Worm (Caenorhabditis elegans) whole organism, late embryonic: ENCODE measurements around the gene C34C12.6.

Experiments used
- C08G9.2 ChIP-seq: sonication (generic microtip); optimal IDR thresholded peaks from 2 replicates; lab custom pipeline; 2016; ENCODE audit warnings: mild to moderate bottlenecking, missing genetic modification characterization, moderate library complexity, missing compliant biosample characterization
- C38D4.7 ChIP-seq: fragments of 200-800 bp; sonication (Bioruptor generic); optimal IDR thresholded peaks from 2 replicates; lab custom pipeline; 2018; ENCODE audit warnings: mild to moderate bottlenecking, missing genetic modification characterization, moderate library complexity, missing compliant biosample characterization
- F13H6.1 ChIP-seq: sonication (generic microtip); optimal IDR thresholded peaks from 2 replicates; lab custom pipeline; 2016; ENCODE audit warnings: missing genetic modification characterization, missing compliant biosample characterization
- K02D7.2 ChIP-seq: sonication (generic microtip); optimal IDR thresholded peaks from 2 replicates; lab custom pipeline; 2017; ENCODE audit warnings: mild to moderate bottlenecking, missing genetic modification characterization, missing compliant biosample characterization
- ahr-1 ChIP-seq: sonication (generic microtip); optimal IDR thresholded peaks from 2 replicates; lab custom pipeline; 2016; ENCODE audit warnings: missing genetic modification characterization, missing compliant biosample characterization
- ama-1 ChIP-seq: fragments of 150-350 bp; optimal IDR thresholded peaks from 2 replicates; lab custom pipeline; 2014
- ceh-14 ChIP-seq: sonication (generic microtip); optimal IDR thresholded peaks from 2 replicates; lab custom pipeline; 2016; ENCODE audit warnings: missing genotype, missing genetic modification characterization, missing compliant biosample characterization
- ceh-18 ChIP-seq: sonication (generic microtip); optimal IDR thresholded peaks from 2 replicates; lab custom pipeline; 2016; ENCODE audit warnings: missing genetic modification characterization, missing compliant biosample characterization
- ceh-19 ChIP-seq: fragments of 200-800 bp; sonication (Bioruptor generic); optimal IDR thresholded peaks from 2 replicates; lab custom pipeline; 2018; ENCODE audit warnings: mild to moderate bottlenecking, missing genetic modification characterization, missing compliant biosample characterization
- ceh-2 ChIP-seq: sonication (generic microtip); optimal IDR thresholded peaks from 2 replicates; lab custom pipeline; 2016; ENCODE audit warnings: missing genotype, missing genetic modification characterization, missing compliant biosample characterization
- ceh-22 ChIP-seq: sonication (generic microtip); optimal IDR thresholded peaks from 2 replicates; lab custom pipeline; 2017; ENCODE audit warnings: missing biosample characterization, missing genetic modification characterization
- ceh-24 ChIP-seq: sonication (generic microtip); optimal IDR thresholded peaks from 2 replicates; lab custom pipeline; 2016; ENCODE audit warnings: mild to moderate bottlenecking, missing genetic modification characterization, missing compliant biosample characterization
- ceh-30 ChIP-seq: fragments of 150-350 bp; optimal IDR thresholded peaks from 2 replicates; lab custom pipeline; 2014; ENCODE audit warnings: missing biosample characterization, missing genetic modification characterization
- ceh-34 ChIP-seq: sonication (generic microtip); optimal IDR thresholded peaks from 2 replicates; lab custom pipeline; 2016; ENCODE audit warnings: mild to moderate bottlenecking, missing genetic modification characterization, missing compliant biosample characterization
- ceh-45 ChIP-seq: fragments of 200-800 bp; sonication (Bioruptor generic); IDR thresholded peaks from 2 replicates; pipeline ENCODE4 v1.3.6; 2022; ENCODE audit warnings: missing genetic modification reagents, missing genetic modification characterization, missing compliant biosample characterization
- ceh-9 ChIP-seq: sonication (generic microtip); optimal IDR thresholded peaks from 2 replicates; lab custom pipeline; 2016; ENCODE audit warnings: mild to moderate bottlenecking, missing genetic modification characterization, inconsistent platforms, missing compliant biosample characterization
- dmd-4 ChIP-seq: sonication (generic microtip); optimal IDR thresholded peaks from 2 replicates; lab custom pipeline; 2016; ENCODE audit warnings: borderline replicate concordance, missing genetic modification characterization, missing compliant biosample characterization
- elt-2 ChIP-seq: sonication (generic microtip); optimal IDR thresholded peaks from 2 replicates; lab custom pipeline; 2016; ENCODE audit warnings: missing genetic modification reagents, missing genetic modification characterization, missing compliant biosample characterization
- ets-4 ChIP-seq: sonication (generic microtip); optimal IDR thresholded peaks from 2 replicates; lab custom pipeline; 2016; ENCODE audit warnings: missing genetic modification characterization, missing compliant biosample characterization
- eyg-1 ChIP-seq: sonication (generic microtip); optimal IDR thresholded peaks from 2 replicates; lab custom pipeline; 2016; ENCODE audit warnings: missing genotype, missing genetic modification characterization, missing compliant biosample characterization
- fax-1 ChIP-seq: sonication (generic microtip); optimal IDR thresholded peaks from 2 replicates; lab custom pipeline; 2016; ENCODE audit warnings: missing genotype, missing genetic modification characterization, missing compliant biosample characterization
- fkh-10 ChIP-seq: fragments of 150-350 bp; optimal IDR thresholded peaks from 2 replicates; lab custom pipeline; 2014; ENCODE audit warnings: missing biosample characterization, missing genetic modification reagents, missing genetic modification characterization
- gmeb-2 ChIP-seq: sonication (generic microtip); optimal IDR thresholded peaks from 2 replicates; lab custom pipeline; 2016; ENCODE audit warnings: missing genetic modification characterization, inconsistent platforms, missing compliant biosample characterization
- hlh-13 ChIP-seq: fragments of 200-800 bp; sonication (Bioruptor generic); optimal IDR thresholded peaks from 2 replicates; lab custom pipeline; 2018; ENCODE audit warnings: mild to moderate bottlenecking, missing genetic modification characterization, missing compliant biosample characterization
- hlh-15 ChIP-seq: sonication (generic microtip); optimal IDR thresholded peaks from 2 replicates; lab custom pipeline; 2016; ENCODE audit warnings: missing genetic modification characterization, missing compliant biosample characterization
- lin-11 ChIP-seq: fragments of 200-800 bp; sonication (Bioruptor generic); optimal IDR thresholded peaks from 2 replicates; lab custom pipeline; 2018; ENCODE audit warnings: mild to moderate bottlenecking, missing genetic modification characterization, missing compliant biosample characterization
- madf-2 ChIP-seq: sonication (generic microtip); optimal IDR thresholded peaks from 2 replicates; lab custom pipeline; 2017; ENCODE audit warnings: missing genetic modification characterization, missing compliant biosample characterization
- odd-2 ChIP-seq: sonication (generic microtip); optimal IDR thresholded peaks from 2 replicates; lab custom pipeline; 2017; ENCODE audit warnings: antibody characterized with exemption, mild to moderate bottlenecking, missing genetic modification characterization, missing compliant biosample characterization
- pag-3 ChIP-seq: sonication (generic microtip); optimal IDR thresholded peaks from 2 replicates; lab custom pipeline; 2016; ENCODE audit warnings: missing compliant biosample characterization, missing genetic modification characterization, borderline replicate concordance
- pat-9 ChIP-seq: fragments of 200-800 bp; sonication (Bioruptor generic); optimal IDR thresholded peaks from 2 replicates; lab custom pipeline; 2018; ENCODE audit warnings: mild to moderate bottlenecking, missing genetic modification characterization, moderate library complexity, missing compliant biosample characterization
- pha-2 ChIP-seq: sonication (generic microtip); optimal IDR thresholded peaks from 2 replicates; lab custom pipeline; 2017; ENCODE audit warnings: mild to moderate bottlenecking, missing genetic modification characterization, missing compliant biosample characterization
- pha-4 ChIP-seq: fragments of 150-350 bp; optimal IDR thresholded peaks from 2 replicates; lab custom pipeline; 2018; ENCODE audit warnings: missing biosample characterization, missing genetic modification reagents, missing genetic modification characterization
- pros-1 ChIP-seq: fragments of 150-350 bp; optimal IDR thresholded peaks from 2 replicates; lab custom pipeline; 2014; ENCODE audit warnings: missing biosample characterization, missing genetic modification reagents, missing genetic modification characterization
- sdc-2 ChIP-seq: sonication (generic microtip); optimal IDR thresholded peaks from 2 replicates; lab custom pipeline; 2016; ENCODE audit warnings: missing genotype, missing genetic modification characterization, missing compliant biosample characterization
- sox-2 ChIP-seq: fragments of 200-800 bp; sonication (Bioruptor generic); IDR thresholded peaks from 2 replicates; pipeline ENCODE4 v1.3.6; 2022; ENCODE audit warnings: missing genetic modification reagents, missing genetic modification characterization, missing compliant biosample characterization
- sox-4 ChIP-seq: sonication (generic microtip); optimal IDR thresholded peaks from 2 replicates; lab custom pipeline; 2017; ENCODE audit warnings: mild to moderate bottlenecking, missing genetic modification characterization, inconsistent platforms, missing compliant biosample characterization
- tbx-2 ChIP-seq: sonication (generic microtip); optimal IDR thresholded peaks from 2 replicates; lab custom pipeline; 2016; ENCODE audit warnings: missing genetic modification characterization, missing compliant biosample characterization
- tbx-7 ChIP-seq: sonication (generic microtip); optimal IDR thresholded peaks from 2 replicates; lab custom pipeline; 2016; ENCODE audit warnings: missing genotype, missing genetic modification characterization, missing compliant biosample characterization
- unc-3 ChIP-seq, 2 experiments: fragments of 200-800 bp in 1 of 2; sonication (Bioruptor generic) in 1 of 2; sonication (generic microtip) in 1 of 2; conservative IDR thresholded peaks in 1 of 2; optimal IDR thresholded peaks in 1 of 2; 2 replicates each; pipeline versions ENCODE4 v1.3.6 to Lab custom; 2016 to 2022; ENCODE audit warnings: missing compliant biosample characterization in 2 of 2, missing genetic modification characterization in 2 of 2, missing genetic modification reagents in 1 of 2
- unc-55 ChIP-seq: sonication (generic microtip); optimal IDR thresholded peaks from 2 replicates; lab custom pipeline; 2017; ENCODE audit warnings: missing biosample characterization, missing genetic modification reagents, missing genetic modification characterization
- unc-86 ChIP-seq: sonication (generic microtip); optimal IDR thresholded peaks from 2 replicates; lab custom pipeline; 2016; ENCODE audit warnings: missing genetic modification characterization, missing compliant biosample characterization

Gene C34C12.6

ce11 chrIII:3487133-3487532, 4.7 kb downstream of the C34C12.6 start:
- TF ChIP-seq fkh-10 (no peak), ceh-24 (no peak), pha-2 (tag; lab: Kevin White, UChicago) (no peak), ahr-1 (tag; lab: Kevin White, UChicago) (no peak), tbx-2 (tag; lab: Kevin White, UChicago) (no peak), sdc-2 (tag; lab: Kevin White, UChicago) (no peak), madf-2 (tag; lab: Kevin White, UChicago) (no peak), sox-2 (no peak), lin-11 (no peak), ceh-18 (tag; lab: Kevin White, UChicago) (no peak), ceh-45 (no peak), gmeb-2 (tag; lab: Kevin White, UChicago) (no peak), pha-4 (tag; lab: Kevin White, UChicago) (no peak), ets-4 (tag; lab: Kevin White, UChicago) (no peak), C38D4.7 (GFP tag; lab: Kevin White, UChicago) (no peak), ceh-2 (tag; lab: Kevin White, UChicago) (no peak), ceh-30 (tag; lab: Kevin White, UChicago) (no peak)
- TF ChIP-seq, all 69 proteins: peak for 0

- TF ChIP-seq ahr-1 (tag; lab: Kevin White, UChicago) (no peak), ceh-14 (tag; lab: Kevin White, UChicago) (no peak), sdc-2 (tag; lab: Kevin White, UChicago) (no peak), unc-55 (GFP tag; lab: Kevin White, UChicago) (no peak), sox-4 (tag; lab: Kevin White, UChicago) (no peak)
Observed at ce11 chrIII:3488224-3488623, 5.8 kb downstream of the C34C12.6 start, which contains the start of gene C34C12.7. Gene C34C12.7, minus strand, starts transcription at chrIII:3488341.

DNA sequence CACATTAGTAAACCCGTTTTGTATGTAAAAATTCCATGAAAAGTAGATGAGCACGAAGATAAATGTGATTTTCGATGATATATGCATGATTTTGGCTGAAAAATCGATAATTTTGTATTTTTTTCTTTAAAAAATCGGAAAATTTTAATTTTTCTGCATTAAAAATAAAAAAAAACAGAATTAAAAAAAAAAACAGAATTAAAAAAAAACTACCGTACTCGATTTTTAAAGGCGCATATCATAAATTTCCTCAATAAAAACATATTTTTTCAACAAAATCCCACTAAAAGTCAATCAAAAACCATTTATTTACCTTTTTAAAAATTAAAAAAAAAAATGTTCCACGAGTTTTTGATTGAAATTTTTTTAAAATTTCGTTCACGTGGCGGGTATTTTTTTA, 10.7 kb downstream of the C34C12.6 start, which contains the start of gene gly-14:
Gene gly-14, minus strand, starts transcription at position 101 of the 400 bp plus-strand sequence.
- no peak for TF ChIP-seq ceh-34 (tag; lab: Kevin White, UChicago)
- no peak for TF ChIP-seq sox-4 (tag; lab: Kevin White, UChicago)
- no peak for TF ChIP-seq K02D7.2 (tag; lab: Kevin White, UChicago)
- TF ChIP-seq odd-2 (tag; lab: Kevin White, UChicago) = no peak
- no peak for TF ChIP-seq sox-2
- no peak for TF ChIP-seq ceh-45
- no peak for TF ChIP-seq fax-1 (tag; lab: Kevin White, UChicago)
- TF ChIP-seq eyg-1 (tag; lab: Kevin White, UChicago) = no peak
- no peak for TF ChIP-seq pat-9
- no peak for TF ChIP-seq fkh-10

- no peak for TF ChIP-seq ceh-19 (GFP tag; lab: Kevin White, UChicago)
- no peak for TF ChIP-seq odd-2 (tag; lab: Kevin White, UChicago)
- no peak for TF ChIP-seq ceh-22 (tag; lab: Kevin White, UChicago)
- TF ChIP-seq pag-3 = no peak
- no peak for TF ChIP-seq ama-1 (lab: Kevin White, UChicago)
- TF ChIP-seq madf-2 (tag; lab: Kevin White, UChicago) = no peak
- no peak for TF ChIP-seq elt-2 (tag; lab: Kevin White, UChicago)
- no peak for TF ChIP-seq pros-1 (tag; lab: Kevin White, UChicago)
- no peak for TF ChIP-seq dmd-4 (tag; lab: Kevin White, UChicago)
Observed at ce11 chrIII:3498957-3499356, 16.6 kb downstream of the C34C12.6 start, which contains the start of gene M01F1.9. Gene M01F1.9, minus strand, starts transcription at chrIII:3499057.

DNA sequence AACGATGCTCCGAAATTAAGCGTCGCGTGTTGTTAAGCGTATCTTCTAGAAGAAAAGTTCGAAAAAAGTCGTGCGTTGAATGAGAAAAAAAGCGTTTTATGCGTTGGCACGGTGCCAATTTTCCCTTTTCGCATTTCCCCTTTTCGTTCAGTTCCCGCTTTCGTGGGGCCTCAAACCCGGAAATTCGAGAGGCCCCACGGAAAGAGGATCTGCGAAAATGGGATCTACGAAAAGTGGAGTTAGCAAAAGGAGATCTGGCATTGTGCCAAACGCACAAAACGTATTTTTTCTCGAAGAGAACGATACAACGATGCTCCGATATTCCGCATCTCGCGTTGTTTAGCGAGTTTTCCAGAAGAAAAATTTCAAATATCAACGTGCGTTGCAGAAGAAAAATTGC, 17.5 kb downstream of the C34C12.6 start:
- TF ChIP-seq unc-86 (tag; lab: Kevin White, UChicago) (peak; percentile 100), eyg-1 (tag; lab: Kevin White, UChicago) (peak; percentile 99), hlh-13 (GFP tag; lab: Kevin White, UChicago) (peak; percentile 95), odd-2 (tag; lab: Kevin White, UChicago) (no peak), tbx-7 (tag; lab: Kevin White, UChicago) (peak; percentile 100), ceh-9 (tag; lab: Kevin White, UChicago) (no peak), fax-1 (tag; lab: Kevin White, UChicago) (peak; percentile 99), fkh-10 (no peak), unc-3 (GFP tag; conservative IDR thresholded peaks at IDR 0.05; lab: Robert Waterston, UW) (peak; percentile 96), unc-3 (tag; optimal IDR thresholded peaks at IDR 0.05; lab: Kevin White, UChicago) (peak; percentile 98), C38D4.7 (GFP tag; lab: Kevin White, UChicago) (peak; percentile 93), C08G9.2 (tag; lab: Kevin White, UChicago) (peak; percentile 100), ceh-45 (peak; percentile 97), dmd-4 (tag; lab: Kevin White, UChicago) (peak; percentile 100), ceh-30 (tag; lab: Kevin White, UChicago) (no peak), F13H6.1 (tag; lab: Kevin White, UChicago) (peak; percentile 100), K02D7.2 (tag; lab: Kevin White, UChicago) (peak; percentile 97), ahr-1 (tag; lab: Kevin White, UChicago) (peak; percentile 100), lin-11 (peak; percentile 85), sox-2 (peak; percentile 69), hlh-15 (peak; percentile 98), tbx-2 (tag; lab: Kevin White, UChicago) (peak; percentile 100), ceh-22 (tag; lab: Kevin White, UChicago) (no peak)
